Fruit fly (Drosophila melanogaster): ENCODE results near the gene pad.

pad gene

dm6 chr3R:16348289-16348688 lies 6.2 kb downstream of the pad start:
- no peak for TF ChIP-seq lov (optimal IDR thresholded peaks at IDR 0.05)
- no peak for TF ChIP-seq lov (GFP tag; IDR thresholded peaks at IDR 0.05)
- peak; percentile 61 for TF ChIP-seq sens (GFP tag)
- no peak for TF ChIP-seq Atf-2 (GFP tag; optimal IDR thresholded peaks at IDR 0.05)
- TF ChIP-seq CG8281 (tag; optimal IDR thresholded peaks at IDR 0.05): no peak
- no peak for TF ChIP-seq lola (GFP tag; optimal IDR thresholded peaks at IDR 0.05)
- TF ChIP-seq NC2α (GFP tag; optimal IDR thresholded peaks at IDR 0.05): no peak
- TF ChIP-seq Med (GFP tag): peak; percentile 73
- TF ChIP-seq CG7987 (GFP tag; optimal IDR thresholded peaks at IDR 0.05): no peak
- peak; percentile 68; the same call in 1 of the 2 replicates for TF ChIP-seq vvl (GFP tag; IDR thresholded peaks at IDR 0.05)
- TF ChIP-seq CG10543 (GFP tag; optimal IDR thresholded peaks at IDR 0.05): peak; percentile 48
- no peak for TF ChIP-seq CG14050 (GFP tag; IDR thresholded peaks at IDR 0.05)
- TF ChIP-seq CG10431 (GFP tag; optimal IDR thresholded peaks at IDR 0.05): no peak
- TF ChIP-seq CG13894 (tag; optimal IDR thresholded peaks at IDR 0.05): peak; percentile 89
- no peak for TF ChIP-seq caup (GFP tag; optimal IDR thresholded peaks at IDR 0.05; ENCODE audit: severe bottlenecking)
- TF ChIP-seq Pdp1 (GFP tag; optimal IDR thresholded peaks at IDR 0.05): peak in 1 of 2 experiments; percentile 20
- TF ChIP-seq abd-A (tag; optimal IDR thresholded peaks at IDR 0.05): peak; percentile 98
- TF ChIP-seq twi (tag; optimal IDR thresholded peaks at IDR 0.05): no peak
- no peak for TF ChIP-seq yki (optimal IDR thresholded peaks at IDR 0.05)
- peak; percentile 42 for TF ChIP-seq grau (tag; optimal IDR thresholded peaks at IDR 0.05)
- no peak for TF ChIP-seq bigmax (GFP tag; optimal IDR thresholded peaks at IDR 0.05)
- TF ChIP-seq gro (GFP tag; optimal IDR thresholded peaks at IDR 0.05): peak; percentile 51
- 0 out of 2 replicates have a peak, but pooled peaks have one; percentile 12 for TF ChIP-seq CG32532 (GFP tag; IDR thresholded peaks at IDR 0.05)
- TF ChIP-seq CG4360 (GFP tag; IDR thresholded peaks at IDR 0.05): no peak
- peak; percentile 55 for TF ChIP-seq CG34376 (GFP tag; optimal IDR thresholded peaks at IDR 0.05)
- peak; percentile 8 for TF ChIP-seq CG15514 (GFP tag; optimal IDR thresholded peaks at IDR 0.05)

dm6 chr3R:16349111-16349655 lies 7.1 kb downstream of the pad start, which contains the start of the genes CG14879 and Manf:
Gene CG14879, minus strand, starts transcription at chr3R:16349226.
Gene Manf, plus strand, starts transcription at chr3R:16349404.
- TF ChIP-seq CG8765 (GFP tag; IDR thresholded peaks at IDR 0.05): no peak
- no peak for TF ChIP-seq CG15269 (tag; optimal IDR thresholded peaks at IDR 0.05)
- no peak for TF ChIP-seq hkb (optimal IDR thresholded peaks at IDR 0.05)
- no peak for TF ChIP-seq hkb (GFP tag; IDR thresholded peaks at IDR 0.05)
- peak; percentile 71 for TF ChIP-seq CG34224 (GFP tag; IDR thresholded peaks at IDR 0.05; ENCODE audit: partially characterized antibody)
- no peak for TF ChIP-seq ssp (GFP tag; IDR thresholded peaks at IDR 0.05)
- no peak for TF ChIP-seq CG18764 (GFP tag; optimal IDR thresholded peaks at IDR 0.05)
- TF ChIP-seq chinmo (GFP tag; IDR thresholded peaks at IDR 0.05; ENCODE audit: partially characterized antibody): peak; percentile 67; the same call in 2 of the 4 replicates
- no peak for TF ChIP-seq CG8290 (GFP tag; optimal IDR thresholded peaks at IDR 0.05)
- TF ChIP-seq CG8290 (tag; optimal IDR thresholded peaks at IDR 0.05): peak in 1 of 2 experiments; percentile 56
- no peak for TF ChIP-seq CG17361 (GFP tag; IDR thresholded peaks at IDR 0.05)
- no peak for TF ChIP-seq CG6791 (GFP tag; IDR thresholded peaks at IDR 0.05; ENCODE audit: partially characterized antibody)
- TF ChIP-seq Dek (tag; optimal IDR thresholded peaks at IDR 0.05): no peak
- no peak for TF ChIP-seq CG7928 (GFP tag; optimal IDR thresholded peaks at IDR 0.05)
- no peak for TF ChIP-seq CG10959 (GFP tag; IDR thresholded peaks at IDR 0.05)
- no peak for TF ChIP-seq Sry-β (GFP tag; optimal IDR thresholded peaks at IDR 0.05)
- peak; percentile 62 for TF ChIP-seq BEAF-32 (GFP tag; optimal IDR thresholded peaks at IDR 0.05)
- no peak for TF ChIP-seq bab2 (GFP tag; optimal IDR thresholded peaks at IDR 0.05)
- peak; percentile 90 for TF ChIP-seq Dp (GFP tag; optimal IDR thresholded peaks at IDR 0.05)
- no peak for TF ChIP-seq tgo (GFP tag; IDR thresholded peaks at IDR 0.05)
- TF ChIP-seq Doc3 (GFP tag; IDR thresholded peaks at IDR 0.05; ENCODE audit: partially characterized antibody): peak; percentile 40; the same call in 2 of the 3 replicates
- TF ChIP-seq gro (GFP tag; optimal IDR thresholded peaks at IDR 0.05): no peak
- no peak for TF ChIP-seq Eip74EF (GFP tag; optimal IDR thresholded peaks at IDR 0.05)
- no peak for TF ChIP-seq CG33213 (GFP tag; optimal IDR thresholded peaks at IDR 0.05)
- no peak for TF ChIP-seq CG18476 (GFP tag; optimal IDR thresholded peaks at IDR 0.05)
- TF ChIP-seq Meics (GFP tag; optimal IDR thresholded peaks at IDR 0.05): peak; percentile 4
